Fruit fly (Drosophila melanogaster): Measurements from ENCODE around the gene prd1.
A peak's percentile ranks its signal among the peaks of the same experiment; 100 is the strongest.

- TF ChIP-seq CG8159 (tag; optimal IDR thresholded peaks at IDR 0.05) (peak; percentile 96), CG10348 (GFP tag; IDR thresholded peaks at IDR 0.05) (0 out of 2 replicates have a peak, but pooled peaks have one; percentile 8), CG34367 (tag; optimal IDR thresholded peaks at IDR 0.05) (peak; percentile 92), Ets98B (GFP tag; IDR thresholded peaks at IDR 0.05) (peak; percentile 61), CG17806 (tag; optimal IDR thresholded peaks at IDR 0.05) (peak; percentile 94), CG12605 (GFP tag; IDR thresholded peaks at IDR 0.05) (peak; percentile 74), Pif1A (GFP tag; optimal IDR thresholded peaks at IDR 0.05) (peak; percentile 90), EcR (GFP tag; optimal IDR thresholded peaks at IDR 0.05) (peak; percentile 91), CG9948 (tag; optimal IDR thresholded peaks at IDR 0.05) (peak; percentile 95)
These were observed 7.3 kb downstream of the prd1 start for dm6 chr3R:11779357-11780018.
